Worm (Caenorhabditis elegans): ENCODE results near the gene R155.3.

The R155.3 gene

DNA sequence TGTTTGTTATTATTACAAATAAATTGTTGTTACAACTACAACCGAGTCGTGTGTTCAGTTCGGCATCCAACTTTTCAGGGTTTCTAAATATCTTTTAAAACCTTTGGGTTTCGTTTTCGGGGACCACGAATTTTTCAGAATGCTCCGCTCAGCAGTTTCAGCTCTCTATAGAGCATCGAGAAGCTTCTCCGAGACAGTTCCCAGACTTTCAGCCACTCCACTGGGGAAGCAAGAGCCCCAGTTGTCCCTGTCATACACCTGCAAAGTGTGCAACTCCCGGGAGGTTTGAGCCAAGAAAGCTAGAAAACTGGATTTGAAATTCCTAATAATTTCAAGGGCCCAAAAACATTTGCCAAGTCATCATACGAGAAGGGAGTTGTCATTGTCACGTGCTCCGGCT is 25.2 kb downstream of the R155.3 start, which contains the start of gene F53A3.7 (continued):
- TF ChIP-seq skn-1 (tag; optimal IDR thresholded peaks at IDR 0.05): no peak
- no peak for TF ChIP-seq lin-39 (tag; optimal IDR thresholded peaks at IDR 0.05)
- no peak for TF ChIP-seq ces-1 (GFP tag; optimal IDR thresholded peaks at IDR 0.05)
- TF ChIP-seq duxl-1 (tag; optimal IDR thresholded peaks at IDR 0.05; ENCODE audit: poor library complexity): no peak
- no peak for TF ChIP-seq F26F4.8 (GFP tag; conservative IDR thresholded peaks at IDR 0.05)
- no peak for TF ChIP-seq nhr-77 (tag; optimal IDR thresholded peaks at IDR 0.05)
- 0 out of 2 replicates have a peak, but pooled peaks have one; percentile 7 for TF ChIP-seq lin-1 (GFP tag; IDR thresholded peaks at IDR 0.05)
- peak; percentile 45; the same call in 1 of the 2 replicates for TF ChIP-seq zfp-3 (GFP tag; conservative IDR thresholded peaks at IDR 0.05)
- TF ChIP-seq sdz-12 (GFP tag; optimal IDR thresholded peaks at IDR 0.05): peak; percentile 63
- peak; percentile 60 for TF ChIP-seq nhr-111 (GFP tag; optimal IDR thresholded peaks at IDR 0.05)
- no peak for TF ChIP-seq daf-16 (GFP tag; optimal IDR thresholded peaks at IDR 0.05)
- TF ChIP-seq daf-16 (tag; optimal IDR thresholded peaks at IDR 0.05): peak; percentile 38
- TF ChIP-seq lin-38 (GFP tag; IDR thresholded peaks at IDR 0.05): peak; percentile 67
- TF ChIP-seq Y5F2A.4 (GFP tag; optimal IDR thresholded peaks at IDR 0.05): no peak
- TF ChIP-seq spr-1 (tag; optimal IDR thresholded peaks at IDR 0.05): no peak
- 0 out of 2 replicates have a peak, but pooled peaks have one; percentile 60 for TF ChIP-seq nhr-42 (GFP tag; IDR thresholded peaks at IDR 0.05)
- TF ChIP-seq ceh-28 (tag; optimal IDR thresholded peaks at IDR 0.05): no peak
- no peak for TF ChIP-seq ztf-11 (tag; optimal IDR thresholded peaks at IDR 0.05)
- no peak for TF ChIP-seq ceh-32 (tag; optimal IDR thresholded peaks at IDR 0.05; ENCODE audit: poor library complexity)
- no peak for TF ChIP-seq F10B5.3 (tag; optimal IDR thresholded peaks at IDR 0.05)
- TF ChIP-seq mes-2 (tag; optimal IDR thresholded peaks at IDR 0.05; ENCODE audit: poor library complexity, severe bottlenecking): peak; percentile 6
- TF ChIP-seq tag-97 (GFP tag; IDR thresholded peaks at IDR 0.05): no peak
- TF ChIP-seq nhr-48 (tag; optimal IDR thresholded peaks at IDR 0.05): no peak
- no peak for TF ChIP-seq F37D6.2 (tag; optimal IDR thresholded peaks at IDR 0.05)
- TF ChIP-seq saeg-2 (GFP tag; IDR thresholded peaks at IDR 0.05): no peak
- peak; percentile 19 for TF ChIP-seq mep-1 (tag; optimal IDR thresholded peaks at IDR 0.05)
- TF ChIP-seq ama-1 (optimal IDR thresholded peaks at IDR 0.05): peak; percentile 64
- peak; percentile 42 for TF ChIP-seq unc-130 (GFP tag; optimal IDR thresholded peaks at IDR 0.05)
- TF ChIP-seq lir-3 (tag; optimal IDR thresholded peaks at IDR 0.05): no peak
- no peak for TF ChIP-seq ztf-7 (tag; optimal IDR thresholded peaks at IDR 0.05)
- TF ChIP-seq cey-2 (tag; optimal IDR thresholded peaks at IDR 0.05; ENCODE audit: borderline replicate concordance, insufficient read depth): no peak
- TF ChIP-seq nhr-28 (tag; optimal IDR thresholded peaks at IDR 0.05): no peak
- TF ChIP-seq lin-15B (tag; optimal IDR thresholded peaks at IDR 0.05): no peak
- TF ChIP-seq arid-1 (GFP tag; conservative IDR thresholded peaks at IDR 0.05): no peak
- TF ChIP-seq daf-12 (tag; optimal IDR thresholded peaks at IDR 0.05): no peak
- TF ChIP-seq D1046.2 (GFP tag; IDR thresholded peaks at IDR 0.05): peak; percentile 61; the same call in 1 of the 2 replicates
- no peak for TF ChIP-seq php-3 (GFP tag; IDR thresholded peaks at IDR 0.05)
- no peak for TF ChIP-seq nhr-76 (tag; optimal IDR thresholded peaks at IDR 0.05)
- no peak for TF ChIP-seq ceh-82 (tag; optimal IDR thresholded peaks at IDR 0.05)
- TF ChIP-seq mxl-3 (GFP tag; optimal IDR thresholded peaks at IDR 0.05): no peak
- no peak for TF ChIP-seq nhr-25 (tag; optimal IDR thresholded peaks at IDR 0.05; ENCODE audit: borderline replicate concordance, insufficient read depth)
- TF ChIP-seq vab-7 (GFP tag; IDR thresholded peaks at IDR 0.05): no peak
- no peak for TF ChIP-seq gei-8 (GFP tag; optimal IDR thresholded peaks at IDR 0.05)
- peak in 1 of 2 experiments; percentile 45; a peak in 1 of 4 replicates for TF ChIP-seq madf-5 (GFP tag; IDR thresholded peaks at IDR 0.05)
- TF ChIP-seq spr-3 (GFP tag; optimal IDR thresholded peaks at IDR 0.05): no peak
- no peak for TF ChIP-seq madf-9 (GFP tag; conservative IDR thresholded peaks at IDR 0.05)
- TF ChIP-seq mdl-1 (tag; optimal IDR thresholded peaks at IDR 0.05): no peak
- no peak for TF ChIP-seq pqm-1 (tag; optimal IDR thresholded peaks at IDR 0.05)
- no peak for TF ChIP-seq aly-2 (tag; optimal IDR thresholded peaks at IDR 0.05)
- no peak for TF ChIP-seq fos-1 (tag; optimal IDR thresholded peaks at IDR 0.05)
- peak; percentile 74 for TF ChIP-seq Y48G9A.11 (GFP tag; IDR thresholded peaks at IDR 0.05)
- TF ChIP-seq hlh-30 (tag; optimal IDR thresholded peaks at IDR 0.05; ENCODE audit: insufficient read depth): no peak
